Worm (Caenorhabditis elegans): ENCODE measurements around the gene clec-84.
"Not testable (repeated sequence)": the region's sequence is repeated elsewhere in the genome, so short reads cannot be mapped to it uniquely, and the experiment has no call there.

The clec-84 gene

ce11 chrIV:2842162-2842561 is at the start of gene clec-84:
Gene clec-84, plus strand, starts transcription at chrIV:2842462.
- no peak for TF ChIP-seq unc-62 (GFP tag; optimal IDR thresholded peaks at IDR 0.05)

ce11 chrIV:2793956-2794355 is 48.3 kb upstream of the clec-84 start:
- no peak for TF ChIP-seq unc-62 (GFP tag; optimal IDR thresholded peaks at IDR 0.05)

DNA sequence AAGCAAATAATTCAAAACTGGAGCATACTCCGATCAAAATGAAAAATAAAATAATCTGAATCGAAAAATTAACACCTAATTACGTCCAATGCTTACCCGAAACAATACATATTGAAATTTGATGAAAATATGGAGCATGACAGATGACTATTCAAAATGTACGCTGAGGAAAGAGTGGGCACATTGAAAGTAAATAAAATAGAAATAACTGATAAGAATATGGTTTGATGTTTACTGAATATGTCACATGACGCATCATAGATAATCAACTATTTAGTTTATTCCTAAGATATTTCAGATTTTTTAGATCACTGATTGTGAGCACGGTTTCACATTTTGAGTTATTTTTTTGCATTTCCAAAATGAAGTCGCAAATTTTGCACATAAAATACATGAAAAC is 43.9 kb upstream of the clec-84 start, which contains the start of gene Y54G2A.52:
Gene Y54G2A.52, minus strand, starts transcription at position 348 of the 400 bp plus-strand sequence.
- no peak for TF ChIP-seq unc-62 (GFP tag; optimal IDR thresholded peaks at IDR 0.05)

ce11 chrIV:2799389-2799788 is 42.9 kb upstream of the clec-84 start, which contains the start of gene Y54G2A.10:
Gene Y54G2A.10, plus strand, starts transcription at chrIV:2799689.
- no peak for TF ChIP-seq unc-62 (GFP tag; optimal IDR thresholded peaks at IDR 0.05)

DNA sequence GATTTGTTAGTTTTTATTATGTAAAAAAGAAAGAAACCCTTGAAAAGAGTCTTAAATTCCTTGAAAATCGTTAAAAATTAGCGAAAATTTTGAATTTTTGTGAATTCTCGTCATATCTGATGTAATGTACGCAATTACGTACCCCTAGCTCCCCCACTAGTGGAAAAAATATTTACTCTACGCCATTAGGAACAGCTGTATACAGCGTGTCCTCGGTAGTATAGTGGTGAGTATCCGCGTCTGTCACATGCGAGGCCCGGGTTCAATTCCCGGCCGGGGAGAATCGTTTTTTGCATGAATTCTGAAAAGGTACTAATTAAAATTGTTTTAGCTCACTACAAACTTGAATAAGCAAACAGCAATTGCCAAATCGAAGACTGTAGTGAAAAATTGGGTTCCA is 42.4 kb upstream of the clec-84 start:
- no peak for TF ChIP-seq unc-62 (GFP tag; optimal IDR thresholded peaks at IDR 0.05)

DNA sequence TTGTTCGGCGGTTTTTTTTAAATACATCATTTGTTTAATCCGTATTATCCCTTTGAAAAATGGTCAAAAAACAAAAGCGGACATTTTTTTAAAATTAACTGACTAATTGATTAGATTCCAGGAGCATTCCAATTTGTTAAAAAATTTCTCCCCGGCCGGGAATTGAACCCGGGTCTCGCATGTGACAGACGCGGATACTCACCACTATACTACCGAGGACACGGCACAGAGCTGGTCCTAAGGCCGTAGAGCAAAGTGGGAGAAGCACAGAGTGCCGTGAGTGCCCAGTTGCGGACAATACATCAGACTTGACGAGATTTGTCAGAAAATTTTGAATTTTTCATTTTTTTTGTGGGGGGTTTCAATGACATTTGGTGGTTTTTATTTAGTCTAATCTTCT is 41.3 kb upstream of the clec-84 start:
- TF ChIP-seq unc-62 (GFP tag; optimal IDR thresholded peaks at IDR 0.05), result no peak

- not testable (repeated sequence) for TF ChIP-seq unc-62 (GFP tag; optimal IDR thresholded peaks at IDR 0.05)
Observed at ce11 chrIV:2801558-2801957, 40.7 kb upstream of the clec-84 start, which contains the start of gene Y54G2A.44. Gene Y54G2A.44, plus strand, starts transcription at chrIV:2801858.

- no peak for TF ChIP-seq unc-62 (GFP tag; optimal IDR thresholded peaks at IDR 0.05)
Observed at ce11 chrIV:2802193-2802592, 40.1 kb upstream of the clec-84 start.

DNA sequence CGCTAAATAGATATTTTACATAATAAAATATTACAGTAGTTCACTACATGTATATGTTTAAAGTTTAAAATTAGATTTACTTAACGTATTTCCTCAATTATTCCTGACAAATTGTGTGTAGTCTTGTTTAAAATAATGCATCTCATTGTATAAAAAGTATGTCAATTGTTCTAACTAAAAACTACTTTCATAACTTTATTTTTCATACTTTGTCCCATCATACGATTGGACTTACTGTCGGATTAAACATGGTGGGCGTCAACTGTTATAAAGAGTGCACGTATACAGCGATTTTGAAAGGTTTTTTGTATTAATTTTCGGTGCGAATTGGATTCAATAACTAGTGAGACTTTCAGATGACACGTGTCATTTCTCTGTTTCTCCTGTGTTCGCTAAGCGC is 38.6 kb upstream of the clec-84 start, which contains the start of gene Y54G2A.32:
Gene Y54G2A.32, plus strand, starts transcription at position 301 of the 400 bp plus-strand sequence.
- TF ChIP-seq unc-62 (GFP tag; optimal IDR thresholded peaks at IDR 0.05), result no peak

DNA sequence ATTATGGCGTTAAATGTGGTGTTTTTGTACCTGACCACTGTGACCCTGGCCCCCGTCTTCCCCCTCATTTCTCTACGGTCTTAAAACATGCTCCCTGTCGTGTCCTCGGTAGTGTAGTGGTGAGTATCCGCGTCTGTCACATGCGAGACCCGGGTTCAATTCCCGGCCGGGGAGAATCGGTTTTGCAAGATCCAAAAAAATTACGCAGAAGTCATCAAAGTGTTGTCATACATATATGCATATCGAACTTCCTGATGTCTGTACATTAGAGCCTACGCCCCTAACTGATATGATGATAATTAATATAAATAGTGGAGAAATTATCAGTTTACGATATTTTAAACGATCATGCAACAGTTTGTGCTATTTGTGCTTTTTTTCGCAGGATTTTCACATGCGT is 36.7 kb upstream of the clec-84 start, which contains the start of gene Y54G2A.45:
Gene Y54G2A.45, plus strand, starts transcription at position 333 of the 400 bp plus-strand sequence.
- TF ChIP-seq unc-62 (GFP tag; optimal IDR thresholded peaks at IDR 0.05), result no peak

ce11 chrIV:2808154-2808553 is 34.1 kb upstream of the clec-84 start:
- no peak for TF ChIP-seq unc-62 (GFP tag; optimal IDR thresholded peaks at IDR 0.05)

DNA sequence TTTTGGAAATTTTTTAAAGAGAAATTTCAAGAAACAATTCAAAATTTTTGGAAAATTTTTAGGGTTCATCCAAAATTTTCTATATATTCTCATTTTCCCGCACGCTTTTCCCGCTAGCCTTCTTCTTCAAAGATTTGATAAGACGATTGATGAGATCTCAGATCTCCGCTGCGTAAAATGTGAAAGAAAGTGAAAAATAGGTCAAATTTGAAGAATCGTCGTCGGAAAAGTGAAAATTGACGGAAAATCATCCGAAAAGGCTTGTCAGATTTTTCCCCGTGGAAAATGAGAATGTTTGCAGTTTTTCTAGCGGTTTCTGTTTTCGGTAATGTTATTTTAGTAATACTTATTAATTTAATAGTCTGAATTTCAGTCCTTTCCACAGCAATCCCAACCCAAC is 33.1 kb upstream of the clec-84 start, which contains the start of gene Y54G2A.76:
Gene Y54G2A.76, plus strand, starts transcription at position 203 of the 400 bp plus-strand sequence.
- TF ChIP-seq unc-62 (GFP tag; optimal IDR thresholded peaks at IDR 0.05), result no peak

DNA sequence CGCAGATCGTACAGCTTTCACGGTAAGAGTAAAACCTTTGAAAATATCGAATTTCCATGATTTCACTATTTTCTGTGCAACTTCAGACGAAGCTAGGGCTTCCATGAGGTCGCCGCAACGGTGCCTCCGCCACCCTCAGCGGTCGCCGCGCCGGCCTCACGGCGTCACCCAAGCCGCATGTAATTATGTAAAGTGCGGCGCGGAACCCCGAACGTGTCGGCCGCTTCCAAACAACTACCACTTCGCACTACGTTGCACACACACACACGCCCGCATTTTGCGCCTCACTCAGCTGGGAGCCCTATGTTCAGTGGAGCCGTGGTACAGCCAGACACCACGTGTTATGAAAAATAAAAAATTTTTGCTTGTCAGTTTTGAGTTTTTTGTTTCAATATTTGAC is 25.2 kb upstream of the clec-84 start:
- TF ChIP-seq unc-62 (GFP tag; optimal IDR thresholded peaks at IDR 0.05), result no peak

DNA sequence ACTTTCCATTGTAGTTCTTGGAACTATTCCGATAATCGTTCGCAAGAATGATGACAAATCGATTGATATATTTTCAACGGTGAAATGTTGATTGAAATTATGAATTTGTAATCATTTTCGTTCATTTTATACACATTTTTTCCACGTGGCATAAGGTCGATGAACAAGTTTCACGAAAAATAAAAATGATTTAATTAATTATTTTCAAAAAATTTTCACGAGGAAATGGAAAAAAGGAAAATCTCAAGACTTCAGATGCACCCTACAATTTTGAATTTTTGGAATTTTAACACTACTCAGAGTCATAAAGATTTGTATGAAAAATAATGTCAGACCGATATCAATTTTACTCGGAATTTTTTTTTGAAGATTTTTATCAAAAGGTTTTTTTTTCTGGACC is 22.6 kb upstream of the clec-84 start, which contains the start of gene Y54G2A.13:
Gene Y54G2A.13, minus strand, starts transcription at position 101 of the 400 bp plus-strand sequence.
- no peak for TF ChIP-seq unc-62 (GFP tag; optimal IDR thresholded peaks at IDR 0.05)

ce11 chrIV:2820408-2820807 is 21.9 kb upstream of the clec-84 start, which contains the start of gene Y54G2A.37:
Gene Y54G2A.37, plus strand, starts transcription at chrIV:2820708.
- TF ChIP-seq unc-62 (GFP tag; optimal IDR thresholded peaks at IDR 0.05), result no peak

- TF ChIP-seq unc-62 (GFP tag; optimal IDR thresholded peaks at IDR 0.05), result no peak
Observed at ce11 chrIV:2823446-2823845, 18.8 kb upstream of the clec-84 start, which contains the start of gene clec-80. Gene clec-80, plus strand, starts transcription at chrIV:2823746.

- TF ChIP-seq unc-62 (GFP tag; optimal IDR thresholded peaks at IDR 0.05), result no peak
Observed at ce11 chrIV:2825460-2826103, 16.7 kb upstream of the clec-84 start.
